Fruit fly (Drosophila melanogaster) whole organism, embryonic: ENCODE measurements around the gene Ser12.
A peak's percentile ranks its signal among the peaks of the same experiment; 100 is the strongest.

Experiments
- Atf-2 ChIP-seq: fragments of 200-800 bp; sonication (Bioruptor generic); optimal IDR thresholded peaks from 2 replicates; lab custom pipeline; 2016; ENCODE audit warnings: missing biosample characterization, missing genetic modification characterization
- Bgb ChIP-seq: fragments of 200-800 bp; sonication (Bioruptor generic); IDR thresholded peaks from 2 replicates; pipeline ENCODE4 v1.3.6; 2022; ENCODE audit warnings: missing biosample characterization, missing genetic modification characterization; ENCODE audit not compliant: partially characterized antibody
- Bteb2 ChIP-seq: fragments of 200-800 bp; sonication (Bioruptor generic); optimal IDR thresholded peaks from 2 replicates; lab custom pipeline; 2016; ENCODE audit warnings: missing biosample characterization, missing genetic modification characterization
- C15 ChIP-seq: fragments of 200-800 bp; sonication (Bioruptor generic); IDR thresholded peaks from 3 replicates; pipeline ENCODE4 v1.3.6; 2022; ENCODE audit warnings: missing biosample characterization, missing genetic modification characterization
- CG10366 ChIP-seq: fragments of 200-800 bp; sonication (Bioruptor generic); IDR thresholded peaks from 2 replicates; pipeline ENCODE4 v1.3.6; 2022; ENCODE audit warnings: missing biosample characterization, missing genetic modification characterization
- CG11560 ChIP-seq: fragments of 200-800 bp; sonication (Bioruptor generic); IDR thresholded peaks from 3 replicates; pipeline ENCODE4 v1.3.6; 2022; ENCODE audit warnings: missing biosample characterization, missing genetic modification characterization
- CG12155 ChIP-seq: fragments of 200-800 bp; sonication (Bioruptor generic); optimal IDR thresholded peaks from 3 replicates; lab custom pipeline; 2016; ENCODE audit warnings: missing biosample characterization, missing genetic modification characterization
- CG12236 ChIP-seq: fragments of 200-800 bp; sonication (Bioruptor generic); optimal IDR thresholded peaks from 2 replicates; lab custom pipeline; 2016; ENCODE audit warnings: missing biosample characterization, missing genetic modification characterization
- CG1233 ChIP-seq: fragments of 200-800 bp; sonication (Bioruptor generic); optimal IDR thresholded peaks from 4 replicates; lab custom pipeline; 2018; ENCODE audit warnings: missing biosample characterization, mild to moderate bottlenecking, missing genetic modification characterization
- CG13894 ChIP-seq: fragments of 200-800 bp; sonication (Bioruptor generic); optimal IDR thresholded peaks from 3 replicates; lab custom pipeline; 2018; ENCODE audit warnings: missing biosample characterization, mild to moderate bottlenecking, missing genetic modification characterization, moderate library complexity
- CG14050 ChIP-seq: fragments of 200-800 bp; sonication (Bioruptor generic); IDR thresholded peaks from 3 replicates; pipeline ENCODE4 v1.3.6; 2022; ENCODE audit warnings: missing biosample characterization, missing genetic modification characterization
- CG15073 ChIP-seq: fragments of 200-800 bp; sonication (Bioruptor generic); optimal IDR thresholded peaks from 2 replicates; lab custom pipeline; 2016; ENCODE audit warnings: missing biosample characterization, missing genetic modification characterization
- CG15514 ChIP-seq: fragments of 200-800 bp; sonication (Bioruptor generic); optimal IDR thresholded peaks from 3 replicates; lab custom pipeline; 2017; ENCODE audit warnings: missing biosample characterization, missing genetic modification characterization, mild to moderate bottlenecking, moderate library complexity, missing genetic modification reagents
- CG17385 ChIP-seq: fragments of 200-800 bp; sonication (Bioruptor generic); optimal IDR thresholded peaks from 3 replicates; lab custom pipeline; 2018; ENCODE audit warnings: missing biosample characterization, mild to moderate bottlenecking, missing genetic modification characterization
- CG17612 ChIP-seq: fragments of 200-800 bp; sonication (Bioruptor generic); IDR thresholded peaks from 2 replicates; pipeline ENCODE4 v1.3.6; 2022; ENCODE audit warnings: missing biosample characterization, missing genetic modification characterization
- CG17802 ChIP-seq: fragments of 200-800 bp; sonication (Bioruptor generic); optimal IDR thresholded peaks from 2 replicates; lab custom pipeline; 2018; ENCODE audit warnings: missing biosample characterization, mild to moderate bottlenecking, missing genetic modification characterization, moderate library complexity
- CG2120 ChIP-seq: fragments of 200-800 bp; sonication (Bioruptor generic); optimal IDR thresholded peaks from 3 replicates; lab custom pipeline; 2016; ENCODE audit warnings: missing biosample characterization, missing genetic modification characterization
- CG31388 ChIP-seq: fragments of 200-800 bp; sonication (Bioruptor generic); optimal IDR thresholded peaks from 2 replicates; lab custom pipeline; 2016; ENCODE audit warnings: missing biosample characterization, missing genetic modification characterization
- CG3163 ChIP-seq: fragments of 200-800 bp; sonication (Bioruptor generic); optimal IDR thresholded peaks from 3 replicates; lab custom pipeline; 2016; ENCODE audit warnings: missing biosample characterization, missing genetic modification characterization
- CG33557 ChIP-seq: fragments of 200-800 bp; sonication (Bioruptor generic); optimal IDR thresholded peaks from 2 replicates; lab custom pipeline; 2019; ENCODE audit warnings: missing biosample characterization, mild to moderate bottlenecking, missing genetic modification characterization, moderate library complexity
- CG34376 ChIP-seq: fragments of 200-800 bp; sonication (Bioruptor generic); optimal IDR thresholded peaks from 2 replicates; lab custom pipeline; 2018; ENCODE audit warnings: missing biosample characterization, mild to moderate bottlenecking, missing genetic modification characterization
- CG4820 ChIP-seq: fragments of 200-800 bp; sonication (Bioruptor generic); optimal IDR thresholded peaks from 3 replicates; lab custom pipeline; 2016; ENCODE audit warnings: missing biosample characterization, missing genetic modification characterization
- CG6765 ChIP-seq: fragments of 200-800 bp; sonication (Bioruptor generic); optimal IDR thresholded peaks from 3 replicates; lab custom pipeline; 2017; ENCODE audit warnings: missing biosample characterization, mild to moderate bottlenecking, missing genetic modification characterization
- CG7786 ChIP-seq: fragments of 200-800 bp; sonication (Bioruptor generic); optimal IDR thresholded peaks from 2 replicates; lab custom pipeline; 2016; ENCODE audit warnings: missing biosample characterization, missing genetic modification characterization
- CG8944 ChIP-seq: fragments of 200-800 bp; sonication (Bioruptor generic); optimal IDR thresholded peaks from 3 replicates; lab custom pipeline; 2016; ENCODE audit warnings: missing biosample characterization, missing genetic modification characterization
- CG9817 ChIP-seq: fragments of 200-800 bp; sonication (Bioruptor generic); optimal IDR thresholded peaks from 2 replicates; lab custom pipeline; 2018; ENCODE audit warnings: missing biosample characterization, mild to moderate bottlenecking, missing genetic modification characterization, moderate library complexity
- CTCF ChIP-seq: fragments of 200-800 bp; sonication (Bioruptor generic); optimal IDR thresholded peaks from 2 replicates; lab custom pipeline; 2017; ENCODE audit warnings: missing biosample characterization, mild to moderate bottlenecking, missing genetic modification characterization, moderate library complexity
- Chrac-16 ChIP-seq: fragments of 200-800 bp; sonication (Bioruptor generic); optimal IDR thresholded peaks from 3 replicates; lab custom pipeline; 2016; ENCODE audit warnings: missing biosample characterization, missing genetic modification characterization
- E2f2 ChIP-seq: fragments of 200-800 bp; sonication (Bioruptor generic); IDR thresholded peaks from 2 replicates; pipeline ENCODE4 v1.3.6; 2022; ENCODE audit warnings: missing biosample characterization, missing genetic modification characterization
- Hr78 ChIP-seq, 2 experiments: fragments of 200-800 bp in 1 of 2; fragments of >200 bp in 1 of 2; sonication (Bioruptor generic) in 1 of 2; optimal IDR thresholded peaks; 2 replicates each; lab custom pipeline; 2017 to 2019; ENCODE audit warnings: missing biosample characterization in 2 of 2, missing genetic modification characterization in 2 of 2, mild to moderate bottlenecking in 1 of 2, moderate library complexity in 1 of 2
- Med ChIP-seq: fragments of 200-800 bp; sonication (Bioruptor generic); peaks from one replicate; lab custom pipeline; 2016; ENCODE audit warnings: missing biosample characterization, missing genetic modification characterization, mild to moderate bottlenecking, inconsistent platforms, moderate library complexity
- Mes4 ChIP-seq: fragments of 200-800 bp; sonication (Bioruptor generic); optimal IDR thresholded peaks from 2 replicates; lab custom pipeline; 2016; ENCODE audit warnings: missing biosample characterization, missing genetic modification characterization
- NK7.1 ChIP-seq: fragments of 200-800 bp; sonication (Bioruptor generic); optimal IDR thresholded peaks from 3 replicates; lab custom pipeline; 2016; ENCODE audit warnings: missing biosample characterization, missing genetic modification characterization
- Oli ChIP-seq: fragments of 200-800 bp; sonication (Bioruptor generic); optimal IDR thresholded peaks from 2 replicates; lab custom pipeline; 2018; ENCODE audit warnings: missing biosample characterization, mild to moderate bottlenecking, missing genetic modification characterization, moderate library complexity
- PHDP ChIP-seq: fragments of 200-800 bp; sonication (Bioruptor generic); optimal IDR thresholded peaks from 3 replicates; lab custom pipeline; 2018; ENCODE audit warnings: missing biosample characterization, mild to moderate bottlenecking, missing genetic modification characterization, moderate library complexity
- Ssrp ChIP-seq: fragments of 200-800 bp; sonication (Bioruptor generic); optimal IDR thresholded peaks from 2 replicates; lab custom pipeline; 2018; ENCODE audit warnings: missing biosample characterization, mild to moderate bottlenecking, missing genetic modification characterization, moderate library complexity
- ash1 ChIP-seq: fragments of 200-800 bp; sonication (Bioruptor generic); optimal IDR thresholded peaks from 2 replicates; lab custom pipeline; 2018; ENCODE audit warnings: missing biosample characterization, mild to moderate bottlenecking, missing genetic modification characterization
- br ChIP-seq: fragments of >200 bp; optimal IDR thresholded peaks from 2 replicates; lab custom pipeline; 2017
- bsh ChIP-seq, 2 experiments: fragments of 200-800 bp; sonication (Bioruptor generic); optimal IDR thresholded peaks; 2 replicates each; lab custom pipeline; 2017 to 2018; ENCODE audit warnings: mild to moderate bottlenecking in 2 of 2, missing biosample characterization in 2 of 2, missing genetic modification characterization in 2 of 2, moderate library complexity in 1 of 2
- fd102C ChIP-seq: fragments of 200-800 bp; sonication (Bioruptor generic); optimal IDR thresholded peaks from 2 replicates; lab custom pipeline; 2018; ENCODE audit warnings: missing biosample characterization, mild to moderate bottlenecking, missing genetic modification characterization, moderate library complexity
- ftz-f1 ChIP-seq: fragments of 200-800 bp; sonication (Bioruptor generic); optimal IDR thresholded peaks from 2 replicates; lab custom pipeline; 2016; ENCODE audit warnings: missing biosample characterization, missing genetic modification characterization
- grn ChIP-seq: fragments of 200-800 bp; sonication (Bioruptor generic); optimal IDR thresholded peaks from 3 replicates; lab custom pipeline; 2017; ENCODE audit warnings: missing biosample characterization, missing genetic modification characterization
- odd ChIP-seq: fragments of 200-800 bp; sonication (Bioruptor generic); optimal IDR thresholded peaks from 2 replicates; lab custom pipeline; 2017; ENCODE audit warnings: missing biosample characterization, mild to moderate bottlenecking, missing genetic modification characterization
- pita ChIP-seq: fragments of 200-800 bp; sonication (Bioruptor generic); optimal IDR thresholded peaks from 2 replicates; lab custom pipeline; 2017; ENCODE audit warnings: missing biosample characterization, mild to moderate bottlenecking, missing genetic modification characterization
- prd ChIP-seq, 3 experiments: fragments of >200 bp in 2 of 3; fragments of 200-800 bp in 1 of 3; sonication (Bioruptor generic) in 1 of 3; optimal IDR thresholded peaks in 2 of 3; IDR thresholded peaks in 1 of 3; 2 replicates in 2 of 3; 3 replicates in 1 of 3; pipeline versions ENCODE4 v1.3.6 to Lab custom; 2017 to 2022; ENCODE audit warnings: missing biosample characterization in 1 of 3, missing genetic modification characterization in 1 of 3
- rib ChIP-seq: fragments of 200-800 bp; sonication (Bioruptor generic); IDR thresholded peaks from 2 replicates; pipeline ENCODE4 v1.3.6; 2022; ENCODE audit warnings: missing biosample characterization, missing genetic modification characterization
- sug ChIP-seq: fragments of 200-800 bp; optimal IDR thresholded peaks from 2 replicates; lab custom pipeline; 2019; ENCODE audit warnings: missing biosample characterization, mild to moderate bottlenecking, missing genetic modification characterization, moderate library complexity
- vfl ChIP-seq: fragments of 200-800 bp; sonication (Bioruptor generic); optimal IDR thresholded peaks from 2 replicates; lab custom pipeline; 2016; ENCODE audit warnings: missing biosample characterization, missing genetic modification characterization
- vvl ChIP-seq: fragments of 200-800 bp; sonication (Bioruptor generic); IDR thresholded peaks from 2 replicates; pipeline ENCODE4 v1.3.6; 2022; ENCODE audit warnings: missing biosample characterization, missing genetic modification characterization

Ser12 gene

DNA sequence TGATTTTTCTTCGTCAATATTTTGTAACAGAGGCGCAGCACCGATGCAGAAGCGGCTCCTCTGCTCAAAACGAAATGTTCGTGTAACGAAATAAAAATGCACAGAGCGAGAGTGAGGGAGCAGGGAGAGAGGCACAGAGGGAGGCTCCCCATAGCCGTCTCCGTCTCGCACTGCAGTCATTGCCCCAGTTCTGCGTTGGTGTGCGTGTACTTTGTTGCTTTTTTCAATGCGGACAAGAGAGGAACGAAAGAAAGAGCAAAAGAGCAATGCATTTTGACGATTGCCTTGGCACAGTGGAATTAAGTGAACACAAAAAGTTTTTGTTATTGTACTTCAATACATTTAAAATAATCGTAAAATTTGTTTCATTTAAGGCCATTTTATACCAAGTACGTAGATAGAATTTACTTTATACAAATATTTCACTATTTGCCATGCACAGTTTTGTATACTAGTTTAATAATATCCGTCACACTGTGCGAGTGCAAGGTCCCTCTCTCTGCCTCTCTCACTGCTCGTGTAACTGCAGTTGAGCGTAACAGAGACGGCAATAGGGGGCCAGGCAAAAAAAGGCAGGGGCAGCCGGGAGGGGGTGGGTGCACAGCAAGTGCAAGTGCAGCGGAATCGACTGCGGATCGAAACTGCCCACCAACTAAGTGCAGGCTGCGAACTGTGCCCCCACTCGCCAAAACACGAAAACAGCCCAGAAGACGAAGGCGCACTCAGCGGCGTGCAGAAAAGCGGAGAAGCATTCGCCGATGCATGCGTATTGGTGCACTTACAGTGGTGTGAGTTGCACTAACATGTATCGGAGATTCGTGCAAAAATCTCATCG, 48.8 kb downstream of the Ser12 start (continued):
- TF ChIP-seq CG33557 (peak; percentile 99), CTCF (peak; percentile 78), CG11560 (tag; lab: Robert Waterston, UW) (peak; percentile 86), NK7.1 (GFP tag; lab: Kevin White, UChicago) (peak; percentile 96), CG15514 (GFP tag; lab: Kevin White, UChicago) (peak; percentile 67), CG6765 (GFP tag; lab: Kevin White, UChicago) (no peak), pita (GFP tag; lab: Kevin White, UChicago) (no peak), vfl (GFP tag; lab: Kevin White, UChicago) (peak; percentile 88), Ssrp (tag; lab: Kevin White, UChicago) (peak; percentile 99), CG3163 (GFP tag; lab: Kevin White, UChicago) (peak; percentile 89), grn (GFP tag; lab: Kevin White, UChicago) (peak; percentile 89), CG31388 (GFP tag; lab: Kevin White, UChicago) (peak; percentile 98), CG17612 (GFP tag; lab: Robert Waterston, UW) (peak; percentile 95), ash1 (GFP tag; lab: Kevin White, UChicago) (peak; percentile 23), CG34376 (GFP tag; lab: Kevin White, UChicago) (no peak), CG17802 (tag; lab: Kevin White, UChicago) (peak; percentile 93), Atf-2 (GFP tag; lab: Kevin White, UChicago) (peak; percentile 98), CG12236 (GFP tag; lab: Kevin White, UChicago) (peak; percentile 98), CG17385 (peak; percentile 97), CG14050 (GFP tag; lab: Robert Waterston, UW) (peak; percentile 98), CG9817 (peak; percentile 87), fd102C (peak; percentile 99), CG4820 (GFP tag; lab: Kevin White, UChicago) (peak; percentile 99), prd (optimal IDR thresholded peaks at IDR 0.05; lab: Kevin White, UChicago) (no peak), prd (GFP tag; IDR thresholded peaks at IDR 0.05; lab: Robert Waterston, UW) (peak; percentile 99), CG7786 (peak; percentile 94), Bgb (GFP tag; lab: Robert Waterston, UW) (peak; percentile 34; the same call in 1 of the 2 replicates), Med (peak; percentile 99), rib (peak; percentile 47; the same call in 1 of the 2 replicates), CG15073 (GFP tag; lab: Kevin White, UChicago) (peak; percentile 90), ftz-f1 (peak; percentile 83), Chrac-16 (GFP tag; lab: Kevin White, UChicago) (peak; percentile 99), CG1233 (GFP tag; lab: Kevin White, UChicago) (peak; percentile 98), CG10366 (GFP tag; lab: Robert Waterston, UW) (peak; percentile 99), Hr78 (GFP tag; optimal IDR thresholded peaks at IDR 0.05; lab: Kevin White, UChicago) (peak in 1 of 2 experiments; percentile 97), PHDP (tag; lab: Kevin White, UChicago) (peak; percentile 98), C15 (GFP tag; lab: Robert Waterston, UW) (peak; percentile 93), Oli (tag; lab: Kevin White, UChicago) (peak; percentile 99), sug (tag; lab: Kevin White, UChicago) (peak; percentile 69), CG12155 (GFP tag; lab: Kevin White, UChicago) (peak; percentile 93), CG8944 (GFP tag; lab: Kevin White, UChicago) (peak; percentile 97), vvl (GFP tag; lab: Robert Waterston, UW) (peak; percentile 100), E2f2 (GFP tag; lab: Robert Waterston, UW) (peak; percentile 89), bsh (GFP tag; optimal IDR thresholded peaks at IDR 0.05; lab: Kevin White, UChicago) (peak; percentile 99 to 100), Bteb2 (GFP tag; lab: Kevin White, UChicago) (peak; percentile 93), odd (GFP tag; lab: Kevin White, UChicago) (peak; percentile 97), CG2120 (GFP tag; lab: Kevin White, UChicago) (peak; percentile 37), Mes4 (GFP tag; lab: Kevin White, UChicago) (peak; percentile 99), br (lab: Kevin White, UChicago) (no peak), CG13894 (tag; lab: Kevin White, UChicago) (no peak)
